Worm (Caenorhabditis elegans): ENCODE data around the gene F40G9.17.

- TF ChIP-seq ama-1 (optimal IDR thresholded peaks at IDR 0.05): no peak
- no peak for TF ChIP-seq ceh-36 (tag; optimal IDR thresholded peaks at IDR 0.05)
- TF ChIP-seq scrt-1 (GFP tag; IDR thresholded peaks at IDR 0.05): no peak
- TF ChIP-seq tbx-37 (GFP tag; conservative IDR thresholded peaks at IDR 0.05): no peak
- no peak for TF ChIP-seq ets-7 (tag; optimal IDR thresholded peaks at IDR 0.05)
- peak; percentile 12 for TF ChIP-seq ceh-13 (GFP tag; optimal IDR thresholded peaks at IDR 0.05)
- no peak for TF ChIP-seq tra-4 (tag; optimal IDR thresholded peaks at IDR 0.05)
These were observed 12.2 kb upstream of the F40G9.17 start, which contains the start of gene F40G9.15 for ce11 chrIII:182080-182479.

Data from whole organism, early embryonic.